Worm (Caenorhabditis elegans) whole organism, late embryonic: Measurements from ENCODE around the gene W02D7.5.

ENCODE experiments used
- ama-1 ChIP-seq: fragments of 150-350 bp; optimal IDR thresholded peaks from 2 replicates; lab custom pipeline; 2014
- ceh-22 ChIP-seq: sonication (generic microtip); optimal IDR thresholded peaks from 2 replicates; lab custom pipeline; 2017; ENCODE audit warnings: missing biosample characterization, missing genetic modification characterization
- ceh-45 ChIP-seq: fragments of 200-800 bp; sonication (Bioruptor generic); IDR thresholded peaks from 2 replicates; pipeline ENCODE4 v1.3.6; 2022; ENCODE audit warnings: missing genetic modification reagents, missing genetic modification characterization, missing compliant biosample characterization
- ceh-6 ChIP-seq: fragments of 200-800 bp; sonication (Bioruptor generic); optimal IDR thresholded peaks from 2 replicates; lab custom pipeline; 2018; ENCODE audit warnings: mild to moderate bottlenecking, missing genetic modification characterization, missing compliant biosample characterization
- che-1 ChIP-seq: sonication (generic microtip); optimal IDR thresholded peaks from 2 replicates; lab custom pipeline; 2016; ENCODE audit warnings: mild to moderate bottlenecking, missing genetic modification characterization, missing compliant biosample characterization
- dmd-4 ChIP-seq: sonication (generic microtip); optimal IDR thresholded peaks from 2 replicates; lab custom pipeline; 2016; ENCODE audit warnings: borderline replicate concordance, missing genetic modification characterization, missing compliant biosample characterization
- elt-2 ChIP-seq: sonication (generic microtip); optimal IDR thresholded peaks from 2 replicates; lab custom pipeline; 2016; ENCODE audit warnings: missing genetic modification reagents, missing genetic modification characterization, missing compliant biosample characterization
- elt-4 ChIP-seq: sonication (generic microtip); optimal IDR thresholded peaks from 2 replicates; lab custom pipeline; 2016; ENCODE audit warnings: missing genetic modification characterization, missing compliant biosample characterization
- ets-4 ChIP-seq: sonication (generic microtip); optimal IDR thresholded peaks from 2 replicates; lab custom pipeline; 2016; ENCODE audit warnings: missing genetic modification characterization, missing compliant biosample characterization
- hlh-15 ChIP-seq: sonication (generic microtip); optimal IDR thresholded peaks from 2 replicates; lab custom pipeline; 2016; ENCODE audit warnings: missing genetic modification characterization, missing compliant biosample characterization
- lim-6 ChIP-seq: sonication (generic microtip); optimal IDR thresholded peaks from 2 replicates; lab custom pipeline; 2016; ENCODE audit warnings: missing genetic modification characterization, missing compliant biosample characterization
- lin-11 ChIP-seq: fragments of 200-800 bp; sonication (Bioruptor generic); optimal IDR thresholded peaks from 2 replicates; lab custom pipeline; 2018; ENCODE audit warnings: mild to moderate bottlenecking, missing genetic modification characterization, missing compliant biosample characterization
- mec-3 ChIP-seq: sonication (generic microtip); optimal IDR thresholded peaks from 2 replicates; lab custom pipeline; 2016; ENCODE audit warnings: borderline replicate concordance, missing genetic modification characterization, missing compliant biosample characterization
- nfya-1 ChIP-seq: sonication (generic microtip); optimal IDR thresholded peaks from 2 replicates; lab custom pipeline; 2017; ENCODE audit warnings: missing genetic modification characterization, mild to moderate bottlenecking, missing compliant biosample characterization, antibody characterized with exemption, moderate library complexity
- nhr-232 ChIP-seq: sonication (generic microtip); optimal IDR thresholded peaks from 2 replicates; lab custom pipeline; 2016; ENCODE audit warnings: missing genetic modification characterization, missing compliant biosample characterization
- pag-3 ChIP-seq: sonication (generic microtip); optimal IDR thresholded peaks from 2 replicates; lab custom pipeline; 2016; ENCODE audit warnings: missing compliant biosample characterization, missing genetic modification characterization, borderline replicate concordance
- sox-2 ChIP-seq: fragments of 200-800 bp; sonication (Bioruptor generic); IDR thresholded peaks from 2 replicates; pipeline ENCODE4 v1.3.6; 2022; ENCODE audit warnings: missing genetic modification reagents, missing genetic modification characterization, missing compliant biosample characterization
- sox-4 ChIP-seq: sonication (generic microtip); optimal IDR thresholded peaks from 2 replicates; lab custom pipeline; 2017; ENCODE audit warnings: mild to moderate bottlenecking, missing genetic modification characterization, inconsistent platforms, missing compliant biosample characterization
- tbx-2 ChIP-seq: sonication (generic microtip); optimal IDR thresholded peaks from 2 replicates; lab custom pipeline; 2016; ENCODE audit warnings: missing genetic modification characterization, missing compliant biosample characterization
- ttx-3 ChIP-seq: sonication (generic microtip); optimal IDR thresholded peaks from 2 replicates; lab custom pipeline; 2016; ENCODE audit warnings: missing genetic modification reagents, missing genetic modification characterization, missing compliant biosample characterization

Gene W02D7.5

DNA sequence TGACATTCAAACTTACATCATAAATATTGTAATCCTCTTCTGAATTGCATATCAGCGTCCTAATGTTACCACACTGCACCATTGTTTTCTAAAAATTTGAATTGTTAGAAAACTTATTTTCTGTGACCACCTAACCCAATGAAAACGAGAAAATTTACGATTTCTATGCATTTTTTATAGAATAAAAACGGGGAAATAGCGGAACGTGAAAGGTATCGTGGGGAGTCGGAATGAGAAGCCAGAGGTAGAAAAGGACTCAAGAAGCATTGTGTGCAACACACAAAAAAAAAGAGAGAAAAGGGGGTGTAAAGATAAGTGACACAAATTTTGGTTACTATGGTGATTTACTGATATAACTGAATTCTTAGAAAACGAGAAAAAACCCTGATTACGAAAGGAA, 48.8 kb downstream of the W02D7.5 start, which contains the start of gene C16D9.6:
Gene C16D9.6 (minus strand): TSS at position 101 of the 400 bp plus-strand sequence.
- no peak for TF ChIP-seq pag-3 (tag; lab: Kevin White, UChicago)
- TF ChIP-seq ceh-45 (GFP tag; lab: Robert Waterston, UW): no peak
- TF ChIP-seq elt-4: no peak
- TF ChIP-seq ceh-6 (GFP tag; lab: Kevin White, UChicago): no peak
- no peak for TF ChIP-seq ama-1 (lab: Kevin White, UChicago)
- no peak for TF ChIP-seq dmd-4 (tag; lab: Kevin White, UChicago)
- no peak for TF ChIP-seq sox-4 (tag; lab: Kevin White, UChicago)
- TF ChIP-seq sox-2 (GFP tag; lab: Robert Waterston, UW): no peak
- TF ChIP-seq lin-11 (tag; lab: Kevin White, UChicago): no peak
- no peak for TF ChIP-seq che-1 (tag; lab: Kevin White, UChicago)
- no peak for TF ChIP-seq nfya-1
- TF ChIP-seq hlh-15: no peak
- TF ChIP-seq mec-3 (tag; lab: Kevin White, UChicago): no peak
- no peak for TF ChIP-seq ttx-3 (tag; lab: Kevin White, UChicago)
- TF ChIP-seq ets-4 (tag; lab: Kevin White, UChicago): no peak
- TF ChIP-seq nhr-232 (tag; lab: Kevin White, UChicago): no peak
- no peak for TF ChIP-seq lim-6 (tag; lab: Kevin White, UChicago)
- TF ChIP-seq elt-2 (tag; lab: Kevin White, UChicago): no peak
- no peak for TF ChIP-seq ceh-22
- TF ChIP-seq tbx-2 (tag; lab: Kevin White, UChicago): no peak
